Fruit fly (Drosophila melanogaster): ENCODE results near the gene LysP.

The LysP gene

dm6 chr3L:1169617-1170016 is 48.9 kb downstream of the LysP start:
- TF ChIP-seq Ets96B (tag; optimal IDR thresholded peaks at IDR 0.05) (no peak), vri (GFP tag; optimal IDR thresholded peaks at IDR 0.05) (peak; percentile 31), net (GFP tag; optimal IDR thresholded peaks at IDR 0.05) (no peak), CG34406 (GFP tag; optimal IDR thresholded peaks at IDR 0.05) (no peak), fkh (GFP tag; optimal IDR thresholded peaks at IDR 0.05) (peak; percentile 11), svp (GFP tag) (peak; percentile 61), salr (GFP tag; optimal IDR thresholded peaks at IDR 0.05) (no peak), lz (GFP tag; optimal IDR thresholded peaks at IDR 0.05) (no peak), Lpt (GFP tag; optimal IDR thresholded peaks at IDR 0.05) (no peak), Ets21C (GFP tag; optimal IDR thresholded peaks at IDR 0.05) (no peak), Smox (GFP tag; optimal IDR thresholded peaks at IDR 0.05) (no peak), pdm3 (GFP tag; optimal IDR thresholded peaks at IDR 0.05) (no peak)

dm6 chr3L:1168445-1168844 is 50.1 kb downstream of the LysP start:
- TF ChIP-seq fkh (GFP tag; optimal IDR thresholded peaks at IDR 0.05) (peak; percentile 52), Sox15 (GFP tag; optimal IDR thresholded peaks at IDR 0.05) (no peak), Eip78C (GFP tag) (peak; percentile 48), svp (GFP tag) (peak; percentile 15), dsx (GFP tag; optimal IDR thresholded peaks at IDR 0.05; ENCODE audit: poor library complexity, severe bottlenecking) (peak; percentile 64)
